Worm (Caenorhabditis elegans): ENCODE results near the gene F56H9.2.

DNA sequence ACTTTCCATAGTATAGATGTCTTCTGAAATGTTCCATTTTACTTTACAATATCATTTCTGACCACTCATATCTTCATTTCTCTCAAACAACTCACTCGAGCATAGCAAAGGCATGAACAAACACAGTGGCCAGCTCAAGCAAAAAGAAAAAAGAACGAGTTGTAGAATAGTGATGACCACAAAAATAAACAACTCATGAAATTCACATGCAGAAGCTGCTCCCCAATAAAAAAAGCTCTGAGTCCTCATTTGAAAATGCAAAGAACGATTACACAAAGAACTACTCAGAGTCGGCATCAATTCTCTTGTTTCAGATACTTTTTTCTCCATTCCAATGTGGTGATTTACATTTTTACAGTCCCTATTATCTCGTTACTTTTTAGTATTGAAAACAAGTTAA, 2.7 kb upstream of the F56H9.2 start:
- TF ChIP-seq ama-1 (optimal IDR thresholded peaks at IDR 0.05) (no peak), nhr-12 (tag; optimal IDR thresholded peaks at IDR 0.05) (no peak), egl-27 (tag; optimal IDR thresholded peaks at IDR 0.05) (no peak), unc-62 (GFP tag; optimal IDR thresholded peaks at IDR 0.05) (no peak), unc-55 (GFP tag; optimal IDR thresholded peaks at IDR 0.05) (no peak), sma-3 (GFP tag; optimal IDR thresholded peaks at IDR 0.05) (no peak), lin-11 (tag; optimal IDR thresholded peaks at IDR 0.05) (no peak), unc-39 (tag; optimal IDR thresholded peaks at IDR 0.05) (no peak), R02D3.7 (tag; optimal IDR thresholded peaks at IDR 0.05) (no peak), mdl-1 (tag; optimal IDR thresholded peaks at IDR 0.05) (no peak), nhr-237 (tag; optimal IDR thresholded peaks at IDR 0.05) (no peak), fos-1 (tag; optimal IDR thresholded peaks at IDR 0.05) (no peak)
